Worm (Caenorhabditis elegans) whole organism, L1 larva: Measurements from ENCODE around the gene K09C6.7.

Experiments
- aha-1 ChIP-seq: fragments of 150-350 bp; optimal IDR thresholded peaks from 2 replicates; lab custom pipeline; 2014; ENCODE audit warnings: missing biosample characterization, missing genetic modification characterization
- ama-1 ChIP-seq: fragments of 150-350 bp; optimal IDR thresholded peaks from 2 replicates; lab custom pipeline; 2014
- ceh-82 ChIP-seq, 3 experiments: fragments of 150-350 bp in 1 of 3; sonication (generic microtip) in 2 of 3; optimal IDR thresholded peaks; 2 replicates each; lab custom pipeline; 2014 to 2017; ENCODE audit warnings: missing biosample characterization in 3 of 3, missing genetic modification characterization in 3 of 3
- ceh-88 ChIP-seq: fragments of 200-800 bp; sonication (Bioruptor generic); IDR thresholded peaks from 2 replicates; pipeline ENCODE4 v1.3.6; 2022; ENCODE audit warnings: missing genetic modification characterization, missing compliant biosample characterization

DNA sequence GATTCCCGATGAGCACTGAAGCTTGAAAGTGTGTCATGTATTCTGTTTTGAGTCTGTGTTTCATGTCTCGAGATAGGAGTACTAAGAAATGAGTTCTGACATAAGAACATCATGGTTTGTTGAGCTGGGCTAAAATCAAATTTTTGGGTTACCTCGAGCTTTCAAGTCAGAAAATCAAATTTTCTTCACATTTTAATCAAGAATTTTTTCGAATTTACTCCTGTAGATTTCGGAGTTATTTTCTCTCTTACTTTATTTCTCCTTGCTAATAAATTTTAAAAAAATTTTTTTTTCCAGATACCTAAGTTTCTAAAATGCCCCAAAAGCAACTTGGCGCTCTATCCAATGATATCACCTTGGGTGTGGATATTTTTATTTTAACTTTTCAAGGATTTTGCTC is 12.8 kb downstream of the K09C6.7 start, which contains the start of gene F41H8.2:
- TF ChIP-seq aha-1 (tag; lab: Kevin White, UChicago) = no peak
- no peak for TF ChIP-seq ceh-82 (tag; optimal IDR thresholded peaks at IDR 0.05; lab: Kevin White, UChicago)
- no peak for TF ChIP-seq ama-1 (lab: Kevin White, UChicago)
- no peak for TF ChIP-seq ceh-88 (GFP tag; lab: Robert Waterston, UW)
